Fruit fly (Drosophila melanogaster): ENCODE measurements around the gene Ent2.

The Ent2 gene

DNA sequence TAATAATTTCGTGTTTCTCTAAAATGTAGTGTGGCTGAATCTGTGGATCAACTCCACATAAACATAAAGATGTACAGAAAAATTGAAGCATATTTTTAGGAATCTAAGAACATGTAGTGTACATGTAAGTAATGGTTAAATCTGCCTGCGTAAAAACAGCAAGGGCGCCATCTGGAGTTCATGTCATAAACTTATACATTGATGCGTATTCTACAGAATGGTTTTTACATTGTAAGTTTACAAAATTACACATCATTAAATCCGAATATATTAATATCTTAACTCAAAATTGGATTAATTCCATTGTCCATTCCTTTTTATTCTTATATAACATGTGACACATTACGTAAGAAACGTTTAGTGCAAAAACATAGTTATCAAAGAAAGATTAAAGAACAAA, 35.1 kb upstream of the Ent2 start (continued):
- TF ChIP-seq Trl (optimal IDR thresholded peaks at IDR 0.05), result no peak
- TF ChIP-seq Trl (GFP tag; optimal IDR thresholded peaks at IDR 0.05), result peak; percentile 3
- TF ChIP-seq Asciz (GFP tag; optimal IDR thresholded peaks at IDR 0.05), result no peak
- no peak for TF ChIP-seq C15 (GFP tag; IDR thresholded peaks at IDR 0.05)
- TF ChIP-seq pfk (GFP tag; optimal IDR thresholded peaks at IDR 0.05), result no peak
- TF ChIP-seq CG17612 (GFP tag; IDR thresholded peaks at IDR 0.05), result no peak
- TF ChIP-seq CG14667 (GFP tag; IDR thresholded peaks at IDR 0.05), result no peak
- no peak for TF ChIP-seq CG30020 (tag; optimal IDR thresholded peaks at IDR 0.05)
- no peak for TF ChIP-seq cg (GFP tag; optimal IDR thresholded peaks at IDR 0.05)
- TF ChIP-seq CG6791 (GFP tag; IDR thresholded peaks at IDR 0.05; ENCODE audit: partially characterized antibody), result no peak; the same call in 2 of the 3 replicates
- no peak for TF ChIP-seq CG9797 (GFP tag; optimal IDR thresholded peaks at IDR 0.05)
- TF ChIP-seq Mes4 (GFP tag; optimal IDR thresholded peaks at IDR 0.05), result no peak
- TF ChIP-seq CG6654 (GFP tag; optimal IDR thresholded peaks at IDR 0.05), result no peak
- TF ChIP-seq salm (tag; optimal IDR thresholded peaks at IDR 0.05), result no peak
- TF ChIP-seq CG4360 (GFP tag; IDR thresholded peaks at IDR 0.05), result no peak
- TF ChIP-seq NC2α (GFP tag; optimal IDR thresholded peaks at IDR 0.05), result no peak
- TF ChIP-seq sima (GFP tag; optimal IDR thresholded peaks at IDR 0.05), result no peak
- no peak for TF ChIP-seq CkIIα-i1 (GFP tag; IDR thresholded peaks at IDR 0.05)
- no peak for TF ChIP-seq CG16779 (GFP tag; IDR thresholded peaks at IDR 0.05)
- peak; percentile 39 for TF ChIP-seq CG32532 (GFP tag; IDR thresholded peaks at IDR 0.05)
- TF ChIP-seq gem (tag; optimal IDR thresholded peaks at IDR 0.05), result no peak
- TF ChIP-seq CG7745 (tag; optimal IDR thresholded peaks at IDR 0.05), result no peak
- TF ChIP-seq CG10274 (GFP tag; optimal IDR thresholded peaks at IDR 0.05), result no peak
- no peak for TF ChIP-seq bab2 (GFP tag; optimal IDR thresholded peaks at IDR 0.05)
- peak; percentile 80 for TF ChIP-seq amos (GFP tag; IDR thresholded peaks at IDR 0.05; ENCODE audit: partially characterized antibody)
- TF ChIP-seq CG12071 (GFP tag; optimal IDR thresholded peaks at IDR 0.05), result no peak
- no peak for TF ChIP-seq pzg (GFP tag; optimal IDR thresholded peaks at IDR 0.05)
- no peak for TF ChIP-seq slp2 (GFP tag; optimal IDR thresholded peaks at IDR 0.05)
- TF ChIP-seq Scr (GFP tag; IDR thresholded peaks at IDR 0.05; ENCODE audit: partially characterized antibody), result no peak; the same call in 1 of the 2 replicates
- TF ChIP-seq CG6765 (GFP tag; optimal IDR thresholded peaks at IDR 0.05), result no peak
- TF ChIP-seq CG8944 (GFP tag; optimal IDR thresholded peaks at IDR 0.05), result no peak
- TF ChIP-seq dati (GFP tag; IDR thresholded peaks at IDR 0.05), result no peak
- TF ChIP-seq CG17328 (GFP tag; IDR thresholded peaks at IDR 0.05), result no peak
- no peak for TF ChIP-seq TFAM (GFP tag; optimal IDR thresholded peaks at IDR 0.05)
- TF ChIP-seq ERR (GFP tag; optimal IDR thresholded peaks at IDR 0.05), result no peak
- no peak for TF ChIP-seq stc (GFP tag; IDR thresholded peaks at IDR 0.05)
- TF ChIP-seq Mad (GFP tag; optimal IDR thresholded peaks at IDR 0.05), result peak; percentile 7
- no peak for TF ChIP-seq twi (tag; optimal IDR thresholded peaks at IDR 0.05)
- no peak for TF ChIP-seq Side (GFP tag; optimal IDR thresholded peaks at IDR 0.05)
- TF ChIP-seq CG9817 (tag; optimal IDR thresholded peaks at IDR 0.05), result peak; percentile 22
- TF ChIP-seq Med (GFP tag), result peak; percentile 86
- no peak for TF ChIP-seq dm (GFP tag; optimal IDR thresholded peaks at IDR 0.05)
- TF ChIP-seq aop (GFP tag; IDR thresholded peaks at IDR 0.05), result no peak
- no peak for TF ChIP-seq disco-r (GFP tag; optimal IDR thresholded peaks at IDR 0.05)
- no peak for TF ChIP-seq Meics (GFP tag; optimal IDR thresholded peaks at IDR 0.05)
- TF ChIP-seq Elba2 (GFP tag; optimal IDR thresholded peaks at IDR 0.05), result no peak
- TF ChIP-seq CG9932 (GFP tag; IDR thresholded peaks at IDR 0.05), result no peak
- no peak for TF ChIP-seq CG2116 (GFP tag; optimal IDR thresholded peaks at IDR 0.05)
- no peak for TF ChIP-seq lov (optimal IDR thresholded peaks at IDR 0.05)
- no peak for TF ChIP-seq lov (GFP tag; IDR thresholded peaks at IDR 0.05)
- no peak for TF ChIP-seq Deaf1 (tag; optimal IDR thresholded peaks at IDR 0.05)
- no peak for TF ChIP-seq Blimp-1 (GFP tag; optimal IDR thresholded peaks at IDR 0.05)
- TF ChIP-seq crol (GFP tag; IDR thresholded peaks at IDR 0.05), result no peak

Measured in whole organism, embryonic.